Fruit fly (Drosophila melanogaster) whole organism, wandering third instar larva: ENCODE measurements around the gene Sec24CD.

Source experiments
- Abd-B ChIP-seq: fragments of >200 bp; optimal IDR thresholded peaks from 2 replicates; lab custom pipeline; 2017; ENCODE audit warnings: missing biosample characterization, missing genetic modification characterization
- CG32264 ChIP-seq: fragments of 200-800 bp; sonication (Bioruptor generic); optimal IDR thresholded peaks from 2 replicates; lab custom pipeline; 2016; ENCODE audit warnings: missing biosample characterization, missing genetic modification characterization
- CG9705 ChIP-seq: fragments of 200-800 bp; sonication (Bioruptor generic); optimal IDR thresholded peaks from 2 replicates; lab custom pipeline; 2018; ENCODE audit warnings: missing biosample characterization, mild to moderate bottlenecking, missing genetic modification characterization
- CrebA ChIP-seq: fragments of 200-800 bp; sonication (Bioruptor generic); optimal IDR thresholded peaks from 2 replicates; lab custom pipeline; 2016; ENCODE audit warnings: missing biosample characterization, mild to moderate bottlenecking, missing genetic modification characterization, borderline replicate concordance
- Dfd ChIP-seq: fragments of >200 bp; optimal IDR thresholded peaks from 2 replicates; lab custom pipeline; 2017; ENCODE audit warnings: missing biosample characterization, missing genetic modification characterization
- Dif ChIP-seq: fragments of 200-275, 200-300 bp; sonication (Bioruptor generic); optimal IDR thresholded peaks from 2 replicates; lab custom pipeline; 2018; ENCODE audit warnings: missing biosample characterization, missing genetic modification characterization; ENCODE audit not compliant: partially characterized antibody
- GATAd ChIP-seq: sonication (Bioruptor generic); optimal IDR thresholded peaks from 2 replicates; lab custom pipeline; 2016; ENCODE audit warnings: missing biosample characterization, missing genetic modification characterization
- HLH106 ChIP-seq: fragments of 200-800 bp; optimal IDR thresholded peaks from 3 replicates; lab custom pipeline; 2019; ENCODE audit warnings: missing biosample characterization, mild to moderate bottlenecking, missing genetic modification characterization, moderate library complexity
- Hnf4 ChIP-seq: fragments of 200-800 bp; sonication (Bioruptor generic); optimal IDR thresholded peaks from 2 replicates; lab custom pipeline; 2016; ENCODE audit warnings: missing biosample characterization, mild to moderate bottlenecking, missing genetic modification characterization
- Hr78 ChIP-seq: fragments of >200 bp; optimal IDR thresholded peaks from 2 replicates; lab custom pipeline; 2017; ENCODE audit warnings: missing biosample characterization, missing genetic modification characterization
- Hr83 ChIP-seq: fragments of 200-300 bp; sonication (Bioruptor generic); optimal IDR thresholded peaks from 2 replicates; lab custom pipeline; 2016; ENCODE audit warnings: missing biosample characterization, mild to moderate bottlenecking, missing genetic modification characterization, moderate library complexity; ENCODE audit not compliant: poor library complexity, severe bottlenecking
- Jra ChIP-seq: sonication (Bioruptor generic); optimal IDR thresholded peaks from 2 replicates; lab custom pipeline; 2016; ENCODE audit warnings: missing biosample characterization, missing genetic modification characterization
- Mio ChIP-seq: sonication (Bioruptor generic); optimal IDR thresholded peaks from 2 replicates; lab custom pipeline; 2016; ENCODE audit warnings: missing biosample characterization, missing genetic modification characterization
- Myc ChIP-seq: fragments of >200 bp; optimal IDR thresholded peaks from 2 replicates; lab custom pipeline; 2017
- N ChIP-seq: fragments of >200 bp; optimal IDR thresholded peaks from 2 replicates; lab custom pipeline; 2018; ENCODE audit warnings: missing biosample characterization, missing external identifiers, missing genetic modification characterization
- OdsH ChIP-seq: fragments of 200-800 bp; sonication (Bioruptor generic); optimal IDR thresholded peaks from 2 replicates; lab custom pipeline; 2016; ENCODE audit warnings: missing biosample characterization, mild to moderate bottlenecking, missing genetic modification characterization
- Rel ChIP-seq, 2 experiments: fragments of 200-800 bp; sonication (Bioruptor generic) in 1 of 2; optimal IDR thresholded peaks; 2 replicates in 1 of 2; 3 replicates in 1 of 2; lab custom pipeline; 2016 to 2019; ENCODE audit warnings: mild to moderate bottlenecking in 2 of 2, missing biosample characterization in 2 of 2, missing genetic modification characterization in 2 of 2, moderate library complexity in 1 of 2
- Sp1 ChIP-seq: fragments of 200-800 bp; sonication (Bioruptor generic); optimal IDR thresholded peaks from 3 replicates; lab custom pipeline; 2019; ENCODE audit warnings: missing biosample characterization, mild to moderate bottlenecking, missing genetic modification characterization, moderate library complexity
- Vsx2 ChIP-seq: fragments of 200-300, 225-300 bp; sonication (Bioruptor generic); optimal IDR thresholded peaks from 2 replicates; lab custom pipeline; 2018; ENCODE audit warnings: missing biosample characterization, missing genetic modification characterization; ENCODE audit not compliant: partially characterized antibody
- br ChIP-seq: fragments of 200-800 bp; sonication (Bioruptor generic); optimal IDR thresholded peaks from 2 replicates; lab custom pipeline; 2016; ENCODE audit warnings: missing biosample characterization, missing genetic modification characterization
- brk ChIP-seq: fragments of 200-800 bp; sonication (Bioruptor generic); optimal IDR thresholded peaks from 2 replicates; lab custom pipeline; 2016; ENCODE audit warnings: missing biosample characterization, mild to moderate bottlenecking, missing genetic modification characterization
- dl ChIP-seq, 2 experiments: fragments of 175-275, 200-275 bp in 1 of 2; fragments of 200-275 bp in 1 of 2; sonication (Bioruptor generic); optimal IDR thresholded peaks; lab custom pipeline; 2018; ENCODE audit warnings: mild to moderate bottlenecking in 2 of 2, missing biosample characterization in 2 of 2, missing genetic modification characterization in 2 of 2, moderate library complexity in 2 of 2; ENCODE audit not compliant: partially characterized antibody in 2 of 2, insufficient read depth in 1 of 2
- dmrt93B ChIP-seq: fragments of 200-800 bp; sonication (Bioruptor generic); optimal IDR thresholded peaks from 2 replicates; lab custom pipeline; 2018; ENCODE audit warnings: missing biosample characterization, mild to moderate bottlenecking, missing genetic modification characterization
- dsf ChIP-seq: sonication (Bioruptor generic); optimal IDR thresholded peaks from 2 replicates; lab custom pipeline; 2016; ENCODE audit warnings: missing biosample characterization, missing genetic modification characterization, borderline replicate concordance
- ey ChIP-seq: fragments of 200-800 bp; sonication (Bioruptor generic); optimal IDR thresholded peaks from 2 replicates; lab custom pipeline; 2016; ENCODE audit warnings: missing biosample characterization, missing genetic modification characterization
- foxo ChIP-seq, 2 experiments: fragments of 200-800 bp; sonication (Bioruptor generic); optimal IDR thresholded peaks; 2 replicates in 1 of 2; 3 replicates in 1 of 2; lab custom pipeline; 2016 to 2017; ENCODE audit warnings: missing biosample characterization in 2 of 2, missing genetic modification characterization in 2 of 2
- fru ChIP-seq: fragments of 200-800 bp; sonication (Bioruptor generic); optimal IDR thresholded peaks from 3 replicates; lab custom pipeline; 2016; ENCODE audit warnings: missing biosample characterization, mild to moderate bottlenecking, missing genetic modification characterization
- h ChIP-seq: fragments of 200-800 bp; sonication (Bioruptor generic); optimal IDR thresholded peaks from 3 replicates; lab custom pipeline; 2016; ENCODE audit warnings: missing biosample characterization, mild to moderate bottlenecking, missing genetic modification characterization
- jim ChIP-seq: fragments of 175-275, 200-325 bp; sonication (Bioruptor generic); optimal IDR thresholded peaks from 2 replicates; lab custom pipeline; 2016; ENCODE audit warnings: missing biosample characterization, mild to moderate bottlenecking, missing genetic modification characterization
- lola ChIP-seq: fragments of >200 bp; optimal IDR thresholded peaks from 2 replicates; lab custom pipeline; 2017; ENCODE audit warnings: missing biosample characterization, missing genetic modification characterization
- pan ChIP-seq: fragments of >200 bp; optimal IDR thresholded peaks from 2 replicates; lab custom pipeline; 2017
- psq ChIP-seq: fragments of 200-800 bp; sonication (Bioruptor generic); optimal IDR thresholded peaks from 3 replicates; lab custom pipeline; 2017; ENCODE audit warnings: missing biosample characterization, mild to moderate bottlenecking, missing genetic modification characterization, moderate library complexity
- rgr ChIP-seq: fragments of 200-800 bp; sonication (Bioruptor generic); optimal IDR thresholded peaks from 3 replicates; lab custom pipeline; 2016; ENCODE audit warnings: missing biosample characterization, mild to moderate bottlenecking, missing genetic modification characterization
- sage ChIP-seq: fragments of 200-800 bp; sonication (Bioruptor generic); optimal IDR thresholded peaks from 2 replicates; lab custom pipeline; 2016; ENCODE audit warnings: missing biosample characterization, mild to moderate bottlenecking, missing genetic modification characterization
- sv ChIP-seq: fragments of 200-800 bp; sonication (Bioruptor generic); optimal IDR thresholded peaks from 3 replicates; lab custom pipeline; 2016; ENCODE audit warnings: missing biosample characterization, missing genetic modification characterization
- tai ChIP-seq: sonication (Bioruptor generic); optimal IDR thresholded peaks from 2 replicates; lab custom pipeline; 2016; ENCODE audit warnings: missing biosample characterization, missing genetic modification characterization
- usp ChIP-seq: fragments of >200 bp; optimal IDR thresholded peaks from 2 replicates; lab custom pipeline; 2017; ENCODE audit warnings: missing biosample characterization, missing genetic modification characterization
- woc ChIP-seq: sonication (Bioruptor generic); optimal IDR thresholded peaks from 2 replicates; lab custom pipeline; 2016; ENCODE audit warnings: missing biosample characterization, mild to moderate bottlenecking, missing genetic modification characterization

Sec24CD gene

DNA sequence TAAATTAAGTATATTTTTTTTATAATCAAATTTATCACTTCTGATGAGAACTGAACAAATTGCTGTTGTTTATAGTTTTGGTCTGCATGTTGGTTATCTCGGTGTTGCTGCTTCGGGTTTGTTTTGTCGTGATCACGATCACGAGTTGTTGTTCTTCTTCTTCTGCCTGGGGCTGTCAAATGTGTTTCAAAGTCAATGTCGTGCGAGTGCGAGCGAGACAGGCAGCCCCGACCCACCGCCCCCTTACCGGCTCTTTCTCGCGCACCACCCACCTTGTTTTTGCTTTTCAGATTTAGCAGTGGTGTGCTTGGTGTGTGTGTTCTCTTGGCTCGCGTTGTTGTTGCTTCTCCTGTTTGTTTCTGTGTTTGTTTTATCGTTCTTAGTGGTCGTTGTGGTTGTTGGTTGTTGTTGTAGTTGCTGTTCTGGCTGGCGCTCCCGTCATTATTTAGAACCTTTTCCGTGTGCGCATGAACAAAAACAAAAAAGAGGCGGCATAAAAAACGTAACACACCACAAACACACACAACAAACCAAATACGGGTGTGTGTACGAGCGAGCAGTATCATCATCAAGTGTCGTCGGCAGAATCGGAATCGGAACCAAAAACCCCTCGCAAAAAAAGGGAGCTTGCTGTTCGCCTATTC is 39.0 kb downstream of the Sec24CD start, which contains the start of gene COX7AL2:
TSS of gene COX7AL2 (minus strand) at position 438 of the 644 bp plus-strand sequence.
- TF ChIP-seq Rel (GFP tag; optimal IDR thresholded peaks at IDR 0.05; lab: Kevin White, UChicago) (no peak), Rel (tag; optimal IDR thresholded peaks at IDR 0.05; lab: Kevin White, UChicago) (peak; percentile 65), dmrt93B (GFP tag; lab: Kevin White, UChicago) (peak; percentile 8), Hr83 (GFP tag; lab: Kevin White, UChicago) (peak; percentile 49), foxo (GFP tag; optimal IDR thresholded peaks at IDR 0.05; lab: Kevin White, UChicago) (peak in 1 of 2 experiments; percentile 46), rgr (GFP tag; lab: Kevin White, UChicago) (peak; percentile 52), OdsH (peak; percentile 44), Sp1 (GFP tag; lab: Kevin White, UChicago) (peak; percentile 5), HLH106 (peak; percentile 7), CG32264 (GFP tag; lab: Kevin White, UChicago) (no peak), psq (GFP tag; lab: Kevin White, UChicago) (peak; percentile 63), woc (GFP tag; lab: Kevin White, UChicago) (no peak), br (no peak), dl (GFP tag; optimal IDR thresholded peaks at IDR 0.05; lab: Kevin White, UChicago; ENCODE audit: insufficient read depth in 1 of 2, partially characterized antibody in 2 of 2) (peak in 1 of 2 experiments; percentile 49), N (GFP tag; lab: Kevin White, UChicago) (no peak)

DNA sequence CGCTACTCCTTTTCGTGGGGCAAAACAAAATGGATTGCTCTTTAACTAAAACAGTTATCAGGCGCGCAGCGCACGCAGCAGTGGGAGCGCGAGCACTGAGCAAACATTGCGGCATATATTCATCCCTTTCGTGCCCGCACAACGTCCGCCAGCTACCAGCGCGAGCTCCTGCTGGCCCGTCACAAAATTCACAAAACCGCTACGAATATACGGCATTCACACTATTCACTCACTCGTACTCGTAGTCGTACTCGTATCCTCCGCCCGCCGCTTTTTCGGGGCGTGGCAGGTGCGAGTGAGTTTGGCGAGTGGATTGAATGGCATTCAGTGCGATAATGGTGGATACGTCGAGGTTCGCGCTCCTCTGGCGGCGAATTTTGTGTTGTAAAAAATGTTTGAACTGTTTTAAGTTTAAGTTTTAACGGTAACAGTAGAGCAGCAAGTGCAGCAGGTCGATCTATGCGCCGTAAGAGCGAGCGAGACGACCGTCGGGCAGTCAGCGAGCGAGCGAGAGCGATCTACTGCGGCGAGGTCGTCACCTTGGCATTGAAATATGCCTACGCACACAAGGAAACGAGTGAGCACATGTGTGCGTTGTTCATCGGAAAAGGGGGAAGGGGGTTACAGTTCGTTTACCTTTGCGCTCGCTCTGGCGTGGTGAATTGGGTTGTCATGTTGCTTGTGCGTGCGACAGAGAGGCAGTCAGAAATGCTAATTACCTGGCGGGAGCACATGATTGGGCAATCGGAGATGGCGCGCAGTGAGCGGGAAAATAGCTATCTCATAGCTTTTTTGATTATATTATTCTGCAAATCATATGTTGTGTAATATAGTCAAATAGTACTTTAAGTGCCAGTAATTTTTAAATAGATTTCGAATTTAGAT is 39.8 kb downstream of the Sec24CD start:
- TF ChIP-seq Vsx2 (GFP tag; lab: Kevin White, UChicago) = peak; percentile 97
- peak; percentile 97 for TF ChIP-seq Dif (GFP tag; lab: Kevin White, UChicago)
- TF ChIP-seq rgr (GFP tag; lab: Kevin White, UChicago) = peak; percentile 64
- peak; percentile 69 for TF ChIP-seq Jra
- TF ChIP-seq foxo (GFP tag; optimal IDR thresholded peaks at IDR 0.05; lab: Kevin White, UChicago) = peak; percentile 42 to 75
- no peak for TF ChIP-seq pan
- peak; percentile 87 to 92 for TF ChIP-seq dl (GFP tag; optimal IDR thresholded peaks at IDR 0.05; lab: Kevin White, UChicago; ENCODE audit: insufficient read depth in 1 of 2, partially characterized antibody in 2 of 2)
- TF ChIP-seq jim (GFP tag; lab: Kevin White, UChicago) = peak; percentile 57
- TF ChIP-seq CG9705 = peak; percentile 27
- peak; percentile 83 for TF ChIP-seq woc (GFP tag; lab: Kevin White, UChicago)
- peak; percentile 93 for TF ChIP-seq Hr83 (GFP tag; lab: Kevin White, UChicago)
- TF ChIP-seq fru (GFP tag; lab: Kevin White, UChicago) = peak; percentile 59
- TF ChIP-seq usp (GFP tag; lab: Kevin White, UChicago) = no peak
- TF ChIP-seq Hnf4 = peak; percentile 44
- TF ChIP-seq Hr78 (GFP tag; lab: Kevin White, UChicago) = no peak
- peak; percentile 55 for TF ChIP-seq dmrt93B (GFP tag; lab: Kevin White, UChicago)
- no peak for TF ChIP-seq Abd-B
- no peak for TF ChIP-seq Mio (GFP tag; lab: Kevin White, UChicago)
- no peak for TF ChIP-seq Rel (GFP tag; optimal IDR thresholded peaks at IDR 0.05; lab: Kevin White, UChicago)
- peak; percentile 90 for TF ChIP-seq Rel (tag; optimal IDR thresholded peaks at IDR 0.05; lab: Kevin White, UChicago)
- TF ChIP-seq OdsH = peak; percentile 69
- TF ChIP-seq CG32264 (GFP tag; lab: Kevin White, UChicago) = no peak
- TF ChIP-seq Myc = peak; percentile 89
- peak; percentile 43 for TF ChIP-seq N (GFP tag; lab: Kevin White, UChicago)
- TF ChIP-seq psq (GFP tag; lab: Kevin White, UChicago) = peak; percentile 71
- peak; percentile 96 for TF ChIP-seq tai
- TF ChIP-seq h (GFP tag; lab: Kevin White, UChicago) = peak; percentile 78
- TF ChIP-seq dsf = peak; percentile 13
- TF ChIP-seq br = peak; percentile 41
- TF ChIP-seq brk (GFP tag; lab: Kevin White, UChicago) = peak; percentile 50
- TF ChIP-seq Dfd (GFP tag; lab: Kevin White, UChicago) = no peak
- TF ChIP-seq ey = peak; percentile 67
- peak; percentile 96 for TF ChIP-seq CrebA (GFP tag; lab: Kevin White, UChicago)
- TF ChIP-seq Sp1 (GFP tag; lab: Kevin White, UChicago) = peak; percentile 68
- TF ChIP-seq sv (GFP tag; lab: Kevin White, UChicago) = peak; percentile 75
- no peak for TF ChIP-seq GATAd (GFP tag; lab: Kevin White, UChicago)
- TF ChIP-seq lola (GFP tag; lab: Kevin White, UChicago) = no peak
- peak; percentile 76 for TF ChIP-seq HLH106
- TF ChIP-seq sage (GFP tag; lab: Kevin White, UChicago) = no peak
